Worm (Caenorhabditis elegans) whole organism, young adult: ENCODE results near the gene W09G10.9.

ENCODE experiments used
- B0261.1 ChIP-seq: sonication (generic microtip); optimal IDR thresholded peaks from 2 replicates; lab custom pipeline; 2016; ENCODE audit warnings: mild to moderate bottlenecking, missing genetic modification characterization, moderate library complexity, missing compliant biosample characterization
- C17E4.6 ChIP-seq: fragments of 200-800 bp; sonication (Bioruptor generic); IDR thresholded peaks from 2 replicates; pipeline ENCODE4 v1.3.6; 2022; ENCODE audit warnings: missing genetic modification reagents, missing genetic modification characterization, missing compliant biosample characterization
- D2030.7 ChIP-seq: fragments of 200-800 bp; sonication (Bioruptor generic); IDR thresholded peaks from 2 replicates; pipeline ENCODE4 v1.3.6; 2022; ENCODE audit warnings: missing genetic modification reagents, missing genetic modification characterization, missing compliant biosample characterization
- F23B12.7 ChIP-seq: sonication (generic microtip); optimal IDR thresholded peaks from 2 replicates; lab custom pipeline; 2017; ENCODE audit warnings: missing genetic modification characterization, mild to moderate bottlenecking, missing compliant biosample characterization, antibody characterized with exemption, moderate library complexity; ENCODE audit not compliant: insufficient read depth
- F33H1.4 ChIP-seq: fragments of 200-800 bp; sonication (Bioruptor generic); IDR thresholded peaks from 2 replicates; pipeline ENCODE4 v1.3.6; 2022; ENCODE audit warnings: missing genetic modification reagents, missing genetic modification characterization, missing compliant biosample characterization
- F49E8.2 ChIP-seq: sonication (generic microtip); optimal IDR thresholded peaks from 3 replicates; lab custom pipeline; 2017; ENCODE audit warnings: missing genetic modification characterization, mild to moderate bottlenecking, missing compliant biosample characterization, antibody characterized with exemption, moderate library complexity; ENCODE audit not compliant: insufficient read depth
- F55B11.4 ChIP-seq: sonication (generic microtip); optimal IDR thresholded peaks from 2 replicates; lab custom pipeline; 2016; ENCODE audit warnings: missing compliant biosample characterization, missing genetic modification characterization, borderline replicate concordance; ENCODE audit not compliant: insufficient read depth
- F57C9.4 ChIP-seq: sonication (generic microtip); optimal IDR thresholded peaks from 2 replicates; lab custom pipeline; 2017; ENCODE audit warnings: mild to moderate bottlenecking, missing genetic modification characterization, missing compliant biosample characterization
- K11D2.4 ChIP-seq: fragments of 200-800 bp; sonication (Bioruptor generic); IDR thresholded peaks from 2 replicates; pipeline ENCODE4 v1.3.6; 2022; ENCODE audit warnings: missing genetic modification reagents, missing genetic modification characterization, missing compliant biosample characterization
- K12H6.12 ChIP-seq: fragments of 200-800 bp; sonication (Bioruptor generic); optimal IDR thresholded peaks from 2 replicates; lab custom pipeline; 2018; ENCODE audit warnings: mild to moderate bottlenecking, missing genetic modification characterization, missing compliant biosample characterization
- Y56A3A.18 ChIP-seq: fragments of 200-800 bp; sonication (Bioruptor generic); IDR thresholded peaks from 2 replicates; pipeline ENCODE4 v1.3.6; 2022; ENCODE audit warnings: missing genetic modification reagents, missing genetic modification characterization, missing compliant biosample characterization
- ZK185.1 ChIP-seq: sonication (generic microtip); optimal IDR thresholded peaks from 2 replicates; lab custom pipeline; 2016; ENCODE audit warnings: mild to moderate bottlenecking, missing genetic modification characterization, missing compliant biosample characterization; ENCODE audit not compliant: poor library complexity, severe bottlenecking
- aptf-2 ChIP-seq: fragments of 200-800 bp; sonication (Bioruptor generic); conservative IDR thresholded peaks from 2 replicates; pipeline ENCODE4 v1.3.6; 2022; ENCODE audit warnings: missing genetic modification reagents, missing genetic modification characterization, missing compliant biosample characterization
- athp-1 ChIP-seq: sonication (generic microtip); optimal IDR thresholded peaks from 2 replicates; lab custom pipeline; 2017; ENCODE audit warnings: mild to moderate bottlenecking, missing genetic modification characterization, missing compliant biosample characterization
- attf-6 ChIP-seq: fragments of 200-800 bp; sonication (Bioruptor generic); IDR thresholded peaks from 2 replicates; pipeline ENCODE4 v1.3.6; 2022; ENCODE audit warnings: missing genetic modification reagents, missing genetic modification characterization, missing compliant biosample characterization
- bed-1 ChIP-seq: fragments of 200-800 bp; sonication (Bioruptor generic); IDR thresholded peaks from 2 replicates; pipeline ENCODE4 v1.3.6; 2022; ENCODE audit warnings: missing genetic modification reagents, missing genetic modification characterization, missing compliant biosample characterization
- ccch-3 ChIP-seq: fragments of 200-800 bp; sonication (Bioruptor generic); optimal IDR thresholded peaks from 2 replicates; lab custom pipeline; 2018; ENCODE audit warnings: mild to moderate bottlenecking, missing genetic modification characterization, missing compliant biosample characterization
- ceh-100 ChIP-seq: fragments of 200-800 bp; sonication (Bioruptor generic); IDR thresholded peaks from 2 replicates; pipeline ENCODE4 v1.3.6; 2022; ENCODE audit warnings: missing genetic modification reagents, missing genetic modification characterization, missing compliant biosample characterization
- ceh-27 ChIP-seq: fragments of 200-800 bp; sonication (Bioruptor generic); optimal IDR thresholded peaks from 2 replicates; lab custom pipeline; 2018; ENCODE audit warnings: mild to moderate bottlenecking, missing genetic modification characterization, moderate library complexity, missing compliant biosample characterization
- ceh-40 ChIP-seq: fragments of 200-800 bp; sonication (Bioruptor generic); IDR thresholded peaks from 2 replicates; pipeline ENCODE4 v1.3.6; 2022; ENCODE audit warnings: missing genetic modification characterization, missing compliant biosample characterization
- chd-7 ChIP-seq: sonication (generic microtip); optimal IDR thresholded peaks from 2 replicates; lab custom pipeline; 2016; ENCODE audit warnings: mild to moderate bottlenecking, missing genetic modification characterization, moderate library complexity, missing compliant biosample characterization
- dpl-1 ChIP-seq: fragments of 150-350 bp; optimal IDR thresholded peaks from 2 replicates; lab custom pipeline; 2014; ENCODE audit warnings: missing biosample characterization, missing genetic modification reagents, missing genetic modification characterization
- efl-1 ChIP-seq: fragments of 150-350 bp; optimal IDR thresholded peaks from 2 replicates; lab custom pipeline; 2014; ENCODE audit warnings: missing biosample characterization, missing genetic modification reagents, missing genetic modification characterization
- ekl-4 ChIP-seq: fragments of 200-800 bp; sonication (Bioruptor generic); IDR thresholded peaks from 2 replicates; pipeline ENCODE4 v1.3.6; 2022; ENCODE audit warnings: missing genetic modification reagents, missing genetic modification characterization, missing compliant biosample characterization
- hlh-26 ChIP-seq: fragments of 200-800 bp; sonication (Bioruptor generic); conservative IDR thresholded peaks from 2 replicates; pipeline ENCODE4 v1.3.6; 2022; ENCODE audit warnings: missing genetic modification reagents, missing genetic modification characterization, missing compliant biosample characterization
- hsf-1 ChIP-seq: fragments of 200-800 bp; sonication (Bioruptor generic); IDR thresholded peaks from 2 replicates; pipeline ENCODE4 v1.3.6; 2022; ENCODE audit warnings: missing genetic modification reagents, missing genetic modification characterization, missing compliant biosample characterization
- let-526 ChIP-seq: fragments of 200-800 bp; sonication (Bioruptor generic); IDR thresholded peaks from 2 replicates; pipeline ENCODE4 v1.3.6; 2022; ENCODE audit warnings: missing genetic modification reagents, missing genetic modification characterization, missing compliant biosample characterization
- let-607 ChIP-seq, 2 experiments: fragments of 200-800 bp in 1 of 2; sonication (Bioruptor generic) in 1 of 2; sonication (generic microtip) in 1 of 2; optimal IDR thresholded peaks; 2 replicates each; lab custom pipeline; 2016 to 2018; ENCODE audit warnings: mild to moderate bottlenecking in 2 of 2, missing compliant biosample characterization in 2 of 2, missing genetic modification characterization in 2 of 2, moderate library complexity in 2 of 2, missing genotype in 1 of 2
- lin-26 ChIP-seq: fragments of 200-800 bp; sonication (Bioruptor generic); IDR thresholded peaks from 2 replicates; pipeline ENCODE4 v1.3.6; 2022; ENCODE audit warnings: missing genetic modification reagents, missing genetic modification characterization, missing compliant biosample characterization
- lin-54 ChIP-seq: fragments of 200-800 bp; sonication (Bioruptor generic); optimal IDR thresholded peaks from 2 replicates; lab custom pipeline; 2018; ENCODE audit warnings: mild to moderate bottlenecking, missing genetic modification characterization, missing compliant biosample characterization
- lsl-1 ChIP-seq: fragments of 200-800 bp; sonication (Bioruptor generic); optimal IDR thresholded peaks from 2 replicates; lab custom pipeline; 2018; ENCODE audit warnings: mild to moderate bottlenecking, missing genetic modification characterization, moderate library complexity, missing compliant biosample characterization
- lsy-27 ChIP-seq: sonication (generic microtip); optimal IDR thresholded peaks from 2 replicates; lab custom pipeline; 2017; ENCODE audit warnings: missing genetic modification characterization, mild to moderate bottlenecking, missing compliant biosample characterization, antibody characterized with exemption, missing genotype, borderline replicate concordance; ENCODE audit not compliant: insufficient read depth
- madf-3 ChIP-seq: fragments of 200-800 bp; sonication (Bioruptor generic); IDR thresholded peaks from 2 replicates; pipeline ENCODE4 v1.3.6; 2022; ENCODE audit warnings: missing genetic modification reagents, missing genetic modification characterization, missing compliant biosample characterization
- madf-8 ChIP-seq: fragments of 200-800 bp; sonication (Bioruptor generic); conservative IDR thresholded peaks from 2 replicates; pipeline ENCODE4 v1.3.6; 2022; ENCODE audit warnings: missing genetic modification reagents, missing genetic modification characterization, missing compliant biosample characterization
- mcd-1 ChIP-seq: fragments of 200-800 bp; sonication (Bioruptor generic); IDR thresholded peaks from 2 replicates; pipeline ENCODE4 v1.3.6; 2022; ENCODE audit warnings: missing genetic modification reagents, missing genetic modification characterization, missing compliant biosample characterization
- nhr-179 ChIP-seq: sonication (generic microtip); optimal IDR thresholded peaks from 2 replicates; lab custom pipeline; 2016; ENCODE audit warnings: mild to moderate bottlenecking, missing genetic modification characterization, missing compliant biosample characterization
- nhr-90 ChIP-seq: sonication (generic microtip); optimal IDR thresholded peaks from 2 replicates; lab custom pipeline; 2016; ENCODE audit warnings: missing genotype, mild to moderate bottlenecking, missing genetic modification characterization, missing compliant biosample characterization
- rcor-1 ChIP-seq: fragments of 200-800 bp; sonication (Bioruptor generic); IDR thresholded peaks from 2 replicates; pipeline ENCODE4 v1.3.6; 2022; ENCODE audit warnings: missing genetic modification reagents, missing genetic modification characterization, missing compliant biosample characterization
- sea-2 ChIP-seq: fragments of 200-800 bp; sonication (Bioruptor generic); IDR thresholded peaks from 2 replicates; pipeline ENCODE4 v1.3.6; 2022; ENCODE audit warnings: missing genetic modification characterization, missing compliant biosample characterization
- snpc-4 ChIP-seq, 5 experiments: fragments of 150-350 bp in 1 of 5; sonication (generic microtip) in 4 of 5; optimal IDR thresholded peaks; 2 replicates each; lab custom pipeline; 2014 to 2018; ENCODE audit warnings: missing genetic modification characterization in 5 of 5, missing biosample characterization in 3 of 5, antibody characterized with exemption in 2 of 5, mild to moderate bottlenecking in 2 of 5, missing compliant biosample characterization in 2 of 5, missing genotype in 2 of 5, moderate library complexity in 2 of 5, missing genetic modification reagents in 1 of 5
- somi-1 ChIP-seq: fragments of 200-800 bp; sonication (Bioruptor generic); optimal IDR thresholded peaks from 2 replicates; lab custom pipeline; 2018; ENCODE audit warnings: mild to moderate bottlenecking, missing genetic modification characterization, missing compliant biosample characterization
- tbp1 ChIP-seq: fragments of 200-800 bp; sonication (Bioruptor generic); optimal IDR thresholded peaks from 2 replicates; lab custom pipeline; 2018; ENCODE audit warnings: mild to moderate bottlenecking, missing genetic modification characterization, missing compliant biosample characterization
- ztf-18 ChIP-seq: sonication (generic microtip); optimal IDR thresholded peaks from 2 replicates; lab custom pipeline; 2016; ENCODE audit warnings: missing genotype, mild to moderate bottlenecking, missing genetic modification characterization, missing compliant biosample characterization
- ztf-25 ChIP-seq: fragments of 200-800 bp; sonication (Bioruptor generic); IDR thresholded peaks from 2 replicates; pipeline ENCODE4 v1.3.6; 2022; ENCODE audit warnings: missing genetic modification reagents, missing genetic modification characterization, missing compliant biosample characterization

W09G10.9 gene

DNA sequence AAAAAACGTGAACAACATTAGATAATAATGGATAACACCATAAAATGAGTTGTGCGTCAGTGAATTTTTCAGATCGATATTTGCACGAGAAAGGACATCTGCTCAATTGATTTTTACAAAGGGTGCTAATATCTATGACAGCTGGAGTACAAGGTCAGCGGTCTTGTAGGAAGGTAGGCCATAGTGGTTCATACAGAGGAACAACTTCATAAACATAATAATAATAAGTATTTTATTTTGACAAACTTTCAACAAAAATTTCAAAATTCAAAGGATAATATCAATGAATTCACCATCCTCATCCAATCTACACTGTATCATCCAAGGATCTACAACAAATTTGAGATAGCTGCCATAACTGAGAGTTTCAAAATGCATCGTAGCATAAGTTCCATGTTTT is 44.4 kb upstream of the W09G10.9 start, which contains the start of gene fbxb-104:
fbxb-104 (minus strand) TSS at position 101 of the 400 bp plus-strand sequence.
- TF ChIP-seq lin-26 (GFP tag; lab: Robert Waterston, UW): no peak
- TF ChIP-seq snpc-4 (GFP tag; optimal IDR thresholded peaks at IDR 0.05; lab: Kevin White, UChicago): no peak
- no peak for TF ChIP-seq snpc-4 (tag; optimal IDR thresholded peaks at IDR 0.05; lab: Kevin White, UChicago)
- no peak for TF ChIP-seq lsy-27 (tag; lab: Kevin White, UChicago)
- no peak for TF ChIP-seq hlh-26 (GFP tag; lab: Robert Waterston, UW)
- no peak for TF ChIP-seq ZK185.1 (tag; lab: Kevin White, UChicago)
- TF ChIP-seq F33H1.4 (GFP tag; lab: Robert Waterston, UW): no peak
- TF ChIP-seq, all 124 proteins: peak for 0

DNA sequence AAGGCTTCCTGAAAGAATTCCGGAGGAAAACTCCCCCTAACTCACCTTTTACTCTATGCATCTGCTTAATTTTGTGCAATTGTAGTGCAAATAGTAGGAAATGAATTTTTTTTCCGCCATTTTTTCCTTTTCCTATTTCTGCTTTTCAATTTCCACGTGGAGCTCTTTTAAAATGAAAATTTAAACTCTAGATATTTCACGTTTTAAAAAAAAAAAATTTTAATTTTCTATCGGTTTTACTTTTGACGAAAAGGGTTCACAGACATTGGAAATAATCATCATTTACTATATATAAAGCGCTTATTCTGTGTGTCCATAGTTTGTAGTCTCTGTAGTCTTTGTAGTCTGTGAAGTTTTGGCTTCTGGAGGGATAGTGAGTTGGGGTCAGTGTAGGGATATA is 40.0 kb upstream of the W09G10.9 start, which contains the start of gene Y49F6B.8:
Y49F6B.8 (minus strand) TSS at position 101 of the 400 bp plus-strand sequence.
- TF ChIP-seq ceh-40 (GFP tag; lab: Robert Waterston, UW): no peak
- TF ChIP-seq Y56A3A.18: no peak
- no peak for TF ChIP-seq F57C9.4 (tag; lab: Kevin White, UChicago)
- TF ChIP-seq C17E4.6 (GFP tag; lab: Robert Waterston, UW): no peak
- TF ChIP-seq rcor-1 (GFP tag; lab: Robert Waterston, UW): no peak
- TF ChIP-seq K12H6.12: no peak
- TF ChIP-seq attf-6 (GFP tag; lab: Robert Waterston, UW): no peak
- TF ChIP-seq somi-1 (GFP tag; lab: Kevin White, UChicago): no peak
- TF ChIP-seq ekl-4 (GFP tag; lab: Robert Waterston, UW): no peak
- no peak for TF ChIP-seq F55B11.4
- TF ChIP-seq bed-1 (GFP tag; lab: Robert Waterston, UW): no peak
- TF ChIP-seq ceh-100: no peak
- no peak for TF ChIP-seq sea-2 (GFP tag; lab: Robert Waterston, UW)
- TF ChIP-seq B0261.1 (tag; lab: Kevin White, UChicago): no peak
- TF ChIP-seq K11D2.4 (GFP tag; lab: Robert Waterston, UW): no peak
- no peak for TF ChIP-seq nhr-90 (tag; lab: Kevin White, UChicago)

DNA sequence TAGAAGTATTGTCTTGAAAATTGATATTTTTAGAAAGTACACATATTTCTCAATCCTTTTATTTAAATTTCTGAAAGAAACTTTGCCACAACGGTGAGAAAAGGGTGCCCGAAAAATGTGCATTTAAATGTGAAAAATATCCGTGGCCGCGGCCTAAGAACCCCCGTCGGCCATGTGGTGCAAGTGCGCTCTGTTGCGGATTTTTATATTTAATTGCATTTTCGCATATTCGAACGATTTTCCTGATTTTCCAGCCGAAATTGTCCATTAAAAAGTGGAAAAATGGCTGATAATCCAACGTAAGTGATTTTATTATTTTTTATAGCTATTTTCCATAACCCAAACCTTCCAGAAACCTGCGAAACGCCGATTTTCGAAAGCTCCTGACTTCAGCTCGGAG is 39.4 kb upstream of the W09G10.9 start, which contains the start of gene smu-2:
smu-2 (plus strand) TSS at position 178 of the 400 bp plus-strand sequence.
- TF ChIP-seq mcd-1 (GFP tag; lab: Robert Waterston, UW): peak; percentile 97
- 0 out of 2 replicates have a peak, but pooled peaks have one; percentile 32 for TF ChIP-seq ztf-25 (GFP tag; lab: Robert Waterston, UW)
- TF ChIP-seq lin-54 (GFP tag; lab: Kevin White, UChicago): no peak
- TF ChIP-seq F23B12.7 (tag; lab: Kevin White, UChicago): no peak
- TF ChIP-seq madf-8 (GFP tag; lab: Robert Waterston, UW): peak; percentile 39
- TF ChIP-seq aptf-2 (GFP tag; lab: Robert Waterston, UW): peak; percentile 66; the same call in 1 of the 2 replicates
- no peak for TF ChIP-seq ekl-4 (GFP tag; lab: Robert Waterston, UW)
- TF ChIP-seq madf-3 (GFP tag; lab: Robert Waterston, UW): no peak
- 0 out of 2 replicates have a peak, but pooled peaks have one; percentile 15 for TF ChIP-seq D2030.7 (GFP tag; lab: Robert Waterston, UW)
- TF ChIP-seq nhr-179: no peak
- peak; percentile 35 for TF ChIP-seq K12H6.12
- TF ChIP-seq let-607 (tag; optimal IDR thresholded peaks at IDR 0.05; lab: Kevin White, UChicago): peak in 1 of 2 experiments; percentile 18
- peak; percentile 72 for TF ChIP-seq ceh-27 (GFP tag; lab: Kevin White, UChicago)
- peak; percentile 44 for TF ChIP-seq tbp1 (GFP tag; lab: Kevin White, UChicago)
- TF ChIP-seq let-526 (GFP tag; lab: Robert Waterston, UW): 0 out of 2 replicates have a peak, but pooled peaks have one; percentile 42
- peak; percentile 13 for TF ChIP-seq ztf-18 (tag; lab: Kevin White, UChicago)
- TF ChIP-seq rcor-1 (GFP tag; lab: Robert Waterston, UW): peak; percentile 35; the same call in 1 of the 2 replicates
- TF ChIP-seq athp-1 (tag; lab: Kevin White, UChicago): peak; percentile 70
- no peak for TF ChIP-seq dpl-1 (GFP tag; lab: Kevin White, UChicago)
- peak; percentile 1 for TF ChIP-seq F49E8.2 (tag; lab: Kevin White, UChicago)
- TF ChIP-seq efl-1 (GFP tag; lab: Kevin White, UChicago): peak; percentile 11
- TF ChIP-seq ccch-3 (GFP tag; lab: Kevin White, UChicago): no peak
- TF ChIP-seq hsf-1 (GFP tag; lab: Robert Waterston, UW): no peak
- TF ChIP-seq chd-7: no peak
- TF ChIP-seq lsl-1 (GFP tag; lab: Kevin White, UChicago): peak; percentile 50
